Fruit fly (Drosophila melanogaster) whole organism, embryonic: ENCODE data around the gene Orct2.

ENCODE experiments used
- Adf1 ChIP-seq: fragments of 200-800 bp; sonication (Bioruptor generic); IDR thresholded peaks from 2 replicates; pipeline ENCODE4 v1.3.6; 2022; ENCODE audit warnings: missing biosample characterization, missing genetic modification characterization
- Bgb ChIP-seq: fragments of 200-800 bp; sonication (Bioruptor generic); IDR thresholded peaks from 2 replicates; pipeline ENCODE4 v1.3.6; 2022; ENCODE audit warnings: missing biosample characterization, missing genetic modification characterization; ENCODE audit not compliant: partially characterized antibody
- Bteb2 ChIP-seq: fragments of 200-800 bp; sonication (Bioruptor generic); optimal IDR thresholded peaks from 2 replicates; lab custom pipeline; 2016; ENCODE audit warnings: missing biosample characterization, missing genetic modification characterization
- CG10462 ChIP-seq: fragments of 200-800 bp; sonication (Bioruptor generic); optimal IDR thresholded peaks from 2 replicates; lab custom pipeline; 2016; ENCODE audit warnings: missing biosample characterization, missing genetic modification characterization
- CG15269 ChIP-seq: fragments of 200-800 bp; sonication (Bioruptor generic); optimal IDR thresholded peaks from 2 replicates; lab custom pipeline; 2018; ENCODE audit warnings: missing biosample characterization, mild to moderate bottlenecking, missing genetic modification characterization, moderate library complexity
- CG15479 ChIP-seq: fragments of 200-800 bp; sonication (Bioruptor generic); optimal IDR thresholded peaks from 3 replicates; lab custom pipeline; 2019; ENCODE audit warnings: missing biosample characterization, mild to moderate bottlenecking, missing genetic modification characterization, moderate library complexity
- CG1602 ChIP-seq: fragments of 200-800 bp; sonication (Bioruptor generic); optimal IDR thresholded peaks from 3 replicates; lab custom pipeline; 2016; ENCODE audit warnings: missing biosample characterization, missing genetic modification characterization
- CG1792 ChIP-seq: fragments of 200-800 bp; sonication (Bioruptor generic); optimal IDR thresholded peaks from 2 replicates; lab custom pipeline; 2016; ENCODE audit warnings: missing biosample characterization, missing genetic modification characterization
- CG18764 ChIP-seq: fragments of 200-800 bp; sonication (Bioruptor generic); optimal IDR thresholded peaks from 3 replicates; lab custom pipeline; 2016; ENCODE audit warnings: missing biosample characterization, missing genetic modification characterization
- CG2678 ChIP-seq: fragments of 200-800 bp; sonication (Bioruptor generic); optimal IDR thresholded peaks from 3 replicates; lab custom pipeline; 2019; ENCODE audit warnings: missing biosample characterization, mild to moderate bottlenecking, missing genetic modification characterization, moderate library complexity
- CG3281 ChIP-seq: fragments of 200-800 bp; sonication (Bioruptor generic); optimal IDR thresholded peaks from 3 replicates; lab custom pipeline; 2017; ENCODE audit warnings: missing biosample characterization, mild to moderate bottlenecking, missing genetic modification characterization
- CG4424 ChIP-seq: fragments of 200-800 bp; sonication (Bioruptor generic); optimal IDR thresholded peaks from 3 replicates; lab custom pipeline; 2016; ENCODE audit warnings: missing biosample characterization, missing genetic modification characterization
- CG7963 ChIP-seq: fragments of 200-800 bp; sonication (Bioruptor generic); IDR thresholded peaks from 3 replicates; pipeline ENCODE4 v1.3.6; 2022; ENCODE audit warnings: missing biosample characterization, missing genetic modification characterization; ENCODE audit not compliant: partially characterized antibody
- CG8478 ChIP-seq: fragments of >200 bp; optimal IDR thresholded peaks from 2 replicates; lab custom pipeline; 2018
- CG9437 ChIP-seq: fragments of 200-800 bp; sonication (Bioruptor generic); optimal IDR thresholded peaks from 2 replicates; lab custom pipeline; 2018; ENCODE audit warnings: missing biosample characterization, mild to moderate bottlenecking, missing genetic modification characterization
- CG9727 ChIP-seq: fragments of 200-800 bp; sonication (Bioruptor generic); optimal IDR thresholded peaks from 3 replicates; lab custom pipeline; 2017; ENCODE audit warnings: missing biosample characterization, mild to moderate bottlenecking, missing genetic modification characterization
- Dip2 ChIP-seq: fragments of 200-800 bp; sonication (Bioruptor generic); IDR thresholded peaks from 2 replicates; pipeline ENCODE4 v1.3.6; 2022; ENCODE audit warnings: missing biosample characterization, missing genetic modification characterization
- E2f1 ChIP-seq: fragments of 200-800 bp; sonication (Bioruptor generic); IDR thresholded peaks from 2 replicates; pipeline ENCODE4 v1.3.6; 2022; ENCODE audit warnings: missing biosample characterization, missing genetic modification characterization
- Fer3 ChIP-seq: fragments of 200-800 bp; sonication (Bioruptor generic); optimal IDR thresholded peaks from 2 replicates; lab custom pipeline; 2018; ENCODE audit warnings: missing biosample characterization, mild to moderate bottlenecking, missing genetic modification characterization, moderate library complexity
- H15 ChIP-seq: fragments of 200-800 bp; sonication (Bioruptor generic); IDR thresholded peaks from 3 replicates; pipeline ENCODE4 v1.3.6; 2022; ENCODE audit warnings: missing biosample characterization, missing genetic modification characterization
- Hand ChIP-seq: fragments of 200-800 bp; sonication (Bioruptor generic); optimal IDR thresholded peaks from 2 replicates; lab custom pipeline; 2017; ENCODE audit warnings: mild to moderate bottlenecking, missing biosample characterization, missing genetic modification reagents, missing genetic modification characterization
- Hmr ChIP-seq: fragments of 200-800 bp; sonication (Bioruptor generic); optimal IDR thresholded peaks from 3 replicates; lab custom pipeline; 2017; ENCODE audit warnings: mild to moderate bottlenecking, missing biosample characterization, missing genetic modification reagents, missing genetic modification characterization
- MBD-R2 ChIP-seq: fragments of 200-800 bp; sonication (Bioruptor generic); IDR thresholded peaks from 2 replicates; pipeline ENCODE4 v1.3.6; 2022; ENCODE audit warnings: missing biosample characterization, missing genetic modification characterization
- Nf-YB ChIP-seq: fragments of 200-800 bp; sonication (Bioruptor generic); optimal IDR thresholded peaks from 3 replicates; lab custom pipeline; 2019; ENCODE audit warnings: missing biosample characterization, mild to moderate bottlenecking, missing genetic modification characterization, moderate library complexity
- Sox100B ChIP-seq: fragments of 200-800 bp; sonication (Bioruptor generic); optimal IDR thresholded peaks from 3 replicates; lab custom pipeline; 2018; ENCODE audit warnings: missing biosample characterization, mild to moderate bottlenecking, missing genetic modification characterization
- ash1 ChIP-seq: fragments of 200-800 bp; sonication (Bioruptor generic); optimal IDR thresholded peaks from 2 replicates; lab custom pipeline; 2018; ENCODE audit warnings: missing biosample characterization, mild to moderate bottlenecking, missing genetic modification characterization
- croc ChIP-seq: fragments of 200-800 bp; sonication (Bioruptor generic); conservative IDR thresholded peaks from 3 replicates; pipeline ENCODE4 v1.3.6; 2022; ENCODE audit warnings: missing biosample characterization, missing genetic modification characterization
- emc ChIP-seq: fragments of 200-800 bp; sonication (Bioruptor generic); optimal IDR thresholded peaks from 2 replicates; lab custom pipeline; 2016; ENCODE audit warnings: missing biosample characterization, missing genetic modification characterization
- fu2 ChIP-seq: fragments of 200-800 bp; sonication (Bioruptor generic); optimal IDR thresholded peaks from 2 replicates; lab custom pipeline; 2016; ENCODE audit warnings: missing biosample characterization, missing genetic modification characterization
- grn ChIP-seq: fragments of 200-800 bp; sonication (Bioruptor generic); optimal IDR thresholded peaks from 3 replicates; lab custom pipeline; 2017; ENCODE audit warnings: missing biosample characterization, missing genetic modification characterization
- gsb ChIP-seq: fragments of 200-800 bp; sonication (Bioruptor generic); IDR thresholded peaks from 2 replicates; pipeline ENCODE4 v1.3.6; 2022; ENCODE audit warnings: missing biosample characterization, missing genetic modification characterization
- h ChIP-seq: fragments of >200 bp; optimal IDR thresholded peaks from 2 replicates; lab custom pipeline; 2017
- her ChIP-seq: fragments of 200-800 bp; sonication (Bioruptor generic); optimal IDR thresholded peaks from 2 replicates; lab custom pipeline; 2016; ENCODE audit warnings: missing biosample characterization, missing genetic modification characterization
- jing ChIP-seq: fragments of 200-800 bp; sonication (Bioruptor generic); optimal IDR thresholded peaks from 2 replicates; lab custom pipeline; 2018; ENCODE audit warnings: missing biosample characterization, mild to moderate bottlenecking, missing genetic modification characterization
- lola ChIP-seq, 3 experiments: fragments of >200 bp in 2 of 3; fragments of 200-800 bp in 1 of 3; sonication (Bioruptor generic) in 1 of 3; optimal IDR thresholded peaks; 2 replicates each; lab custom pipeline; 2017 to 2019; ENCODE audit warnings: missing biosample characterization in 3 of 3, missing genetic modification characterization in 3 of 3, mild to moderate bottlenecking in 1 of 3, moderate library complexity in 1 of 3
- mam ChIP-seq: fragments of 200-800 bp; sonication (Bioruptor generic); optimal IDR thresholded peaks from 3 replicates; lab custom pipeline; 2016; ENCODE audit warnings: missing biosample characterization, missing genetic modification characterization
- pan ChIP-seq, 4 experiments: fragments of >200 bp in 3 of 4; fragments of 200-800 bp in 1 of 4; sonication (Bioruptor generic) in 1 of 4; optimal IDR thresholded peaks in 3 of 4; IDR thresholded peaks in 1 of 4; 2 replicates each; pipeline versions ENCODE4 v1.3.6 to Lab custom; 2017 to 2022; ENCODE audit warnings: missing biosample characterization in 2 of 4, missing genetic modification characterization in 2 of 4, mixed read lengths in 1 of 4
- pzg ChIP-seq: fragments of 200-800 bp; sonication (Bioruptor generic); optimal IDR thresholded peaks from 3 replicates; lab custom pipeline; 2018; ENCODE audit warnings: missing biosample characterization, mild to moderate bottlenecking, missing genetic modification characterization, moderate library complexity
- ranshi ChIP-seq: fragments of 200-800 bp; sonication (Bioruptor generic); IDR thresholded peaks from 2 replicates; pipeline ENCODE4 v1.3.6; 2022; ENCODE audit warnings: missing biosample characterization, missing genetic modification characterization
- salm ChIP-seq: fragments of 200-800 bp; sonication (Bioruptor generic); optimal IDR thresholded peaks from 2 replicates; lab custom pipeline; 2018; ENCODE audit warnings: missing biosample characterization, mild to moderate bottlenecking, missing genetic modification characterization
- sens-2 ChIP-seq: fragments of 200-800 bp; sonication (Bioruptor generic); IDR thresholded peaks from 2 replicates; pipeline ENCODE4 v1.3.6; 2022; ENCODE audit warnings: missing biosample characterization, missing genetic modification characterization
- sim ChIP-seq: fragments of 200-800 bp; sonication (Bioruptor generic); IDR thresholded peaks from 2 replicates; pipeline ENCODE4 v1.3.6; 2022; ENCODE audit warnings: missing biosample characterization, missing genetic modification characterization
- sob ChIP-seq: fragments of 200-800 bp; sonication (Bioruptor generic); IDR thresholded peaks from 2 replicates; pipeline ENCODE4 v1.3.6; 2022; ENCODE audit warnings: missing biosample characterization, missing genetic modification characterization
- ssp ChIP-seq: fragments of 200-800 bp; sonication (Bioruptor generic); IDR thresholded peaks from 2 replicates; pipeline ENCODE4 v1.3.6; 2022; ENCODE audit warnings: missing biosample characterization, missing genetic modification characterization
- tap ChIP-seq: fragments of 200-800 bp; optimal IDR thresholded peaks from 3 replicates; lab custom pipeline; 2019; ENCODE audit warnings: missing biosample characterization, mild to moderate bottlenecking, missing genetic modification characterization, moderate library complexity
- tup ChIP-seq: fragments of 200-800 bp; sonication (Bioruptor generic); optimal IDR thresholded peaks from 2 replicates; lab custom pipeline; 2016; ENCODE audit warnings: missing biosample characterization, mild to moderate bottlenecking, missing genetic modification characterization, moderate library complexity
- unc-4 ChIP-seq: fragments of 200-800 bp; sonication (Bioruptor generic); IDR thresholded peaks from 2 replicates; pipeline ENCODE4 v1.3.6; 2022; ENCODE audit warnings: missing biosample characterization, missing genetic modification characterization; ENCODE audit not compliant: partially characterized antibody
- unpg ChIP-seq: fragments of 200-800 bp; sonication (Bioruptor generic); optimal IDR thresholded peaks from 3 replicates; lab custom pipeline; 2018; ENCODE audit warnings: missing biosample characterization, mild to moderate bottlenecking, missing genetic modification characterization, moderate library complexity
- zfh2 ChIP-seq: fragments of 200-800 bp; sonication (Bioruptor generic); optimal IDR thresholded peaks from 2 replicates; lab custom pipeline; 2016; ENCODE audit warnings: missing biosample characterization, missing genetic modification characterization

Gene Orct2

dm6 chr3R:24259278-24260040, 13.4 kb upstream of the Orct2 start (continued):
- TF ChIP-seq ranshi (GFP tag; lab: Robert Waterston, UW) (peak; percentile 92), sens-2 (GFP tag; lab: Robert Waterston, UW) (peak; percentile 76), gsb (peak; percentile 77), CG2678 (peak; percentile 94), emc (GFP tag; lab: Kevin White, UChicago) (peak; percentile 81), tup (GFP tag; lab: Kevin White, UChicago) (peak; percentile 86), CG9437 (peak; percentile 71), CG10462 (GFP tag; lab: Kevin White, UChicago) (peak; percentile 52), Sox100B (peak; percentile 82), Nf-YB (peak; percentile 71), CG15479 (GFP tag; lab: Kevin White, UChicago) (peak; percentile 48), fu2 (GFP tag; lab: Kevin White, UChicago) (peak; percentile 86), CG1602 (GFP tag; lab: Kevin White, UChicago) (peak; percentile 85), Dip2 (GFP tag; lab: Robert Waterston, UW) (no peak), pan (optimal IDR thresholded peaks at IDR 0.05; lab: Kevin White, UChicago) (no peak), pan (GFP tag; optimal IDR thresholded peaks at IDR 0.05 in 1 of 2, IDR thresholded peaks at IDR 0.05 in 1 of 2) (peak in 1 of 2 experiments; percentile 90), CG15269 (tag; lab: Kevin White, UChicago) (peak; percentile 91), salm (tag; lab: Kevin White, UChicago) (peak; percentile 72), Adf1 (GFP tag; lab: Robert Waterston, UW) (peak; percentile 49), ssp (peak; percentile 58), croc (GFP tag; lab: Robert Waterston, UW) (peak; percentile 72; the same call in 2 of the 3 replicates), sob (GFP tag; lab: Robert Waterston, UW) (peak; percentile 88), CG3281 (GFP tag; lab: Kevin White, UChicago) (peak; percentile 90), tap (tag; lab: Kevin White, UChicago) (peak; percentile 89), CG18764 (peak; percentile 82), jing (GFP tag; lab: Kevin White, UChicago) (peak; percentile 83), E2f1 (GFP tag; lab: Robert Waterston, UW) (peak; percentile 85), Bgb (GFP tag; lab: Robert Waterston, UW) (no peak), sim (GFP tag; lab: Robert Waterston, UW) (peak; percentile 74; the same call in 1 of the 2 replicates), Hand (GFP tag; lab: Kevin White, UChicago) (peak; percentile 75), Hmr (peak; percentile 92), H15 (peak; percentile 85), CG7963 (no peak), h (lab: Kevin White, UChicago) (no peak), CG1792 (GFP tag; lab: Kevin White, UChicago) (peak; percentile 83), grn (peak; percentile 90), pzg (peak; percentile 18), Bteb2 (GFP tag; lab: Kevin White, UChicago) (peak; percentile 86), her (GFP tag; lab: Kevin White, UChicago) (peak; percentile 88), Fer3 (peak; percentile 89), unpg (GFP tag; lab: Kevin White, UChicago) (peak; percentile 91), mam (GFP tag; lab: Kevin White, UChicago) (peak; percentile 93), unc-4 (GFP tag; lab: Robert Waterston, UW) (peak; percentile 39), CG8478 (lab: Kevin White, UChicago) (no peak), lola (GFP tag; optimal IDR thresholded peaks at IDR 0.05; lab: Kevin White, UChicago) (peak in 1 of 3 experiments; percentile 83), CG4424 (GFP tag; lab: Kevin White, UChicago) (peak; percentile 88), CG9727 (GFP tag; lab: Kevin White, UChicago) (peak; percentile 93), ash1 (GFP tag; lab: Kevin White, UChicago) (peak; percentile 76), zfh2 (GFP tag; lab: Kevin White, UChicago) (peak; percentile 95), MBD-R2 (peak; percentile 80)
